Worm (Caenorhabditis elegans) whole organism, L1 larva: Measurements from ENCODE around the gene C04E12.4.

Experiments
- ama-1 ChIP-seq: fragments of 150-350 bp; optimal IDR thresholded peaks from 2 replicates; lab custom pipeline; 2014
- blmp-1 ChIP-seq: fragments of 150-350 bp; optimal IDR thresholded peaks from 2 replicates; lab custom pipeline; 2014; ENCODE audit warnings: missing biosample characterization, missing genetic modification characterization
- egl-27 ChIP-seq, 2 experiments: fragments of 150-350 bp in 1 of 2; sonication (generic microtip); optimal IDR thresholded peaks; 3 replicates each; lab custom pipeline; 2017 to 2018; ENCODE audit warnings: missing biosample characterization in 2 of 2, missing genetic modification characterization in 2 of 2, missing genetic modification reagents in 2 of 2
- fos-1 ChIP-seq: fragments of 150-350 bp; optimal IDR thresholded peaks from 2 replicates; lab custom pipeline; 2014; ENCODE audit warnings: missing biosample characterization, missing genetic modification characterization
- lsy-2 ChIP-seq, 2 experiments: fragments of 150-350 bp; optimal IDR thresholded peaks; 2 replicates each; lab custom pipeline; 2014; ENCODE audit warnings: missing biosample characterization in 2 of 2, missing genetic modification characterization in 2 of 2
- nhr-84 ChIP-seq: sonication (generic microtip); optimal IDR thresholded peaks from 2 replicates; lab custom pipeline; 2017; ENCODE audit warnings: missing biosample characterization, missing genetic modification characterization
- snpc-4 ChIP-seq: fragments of 150-350 bp; optimal IDR thresholded peaks from 2 replicates; lab custom pipeline; 2014; ENCODE audit warnings: missing biosample characterization, missing genetic modification characterization
- sox-4 ChIP-seq: sonication (generic microtip); optimal IDR thresholded peaks from 2 replicates; lab custom pipeline; 2016; ENCODE audit warnings: missing genetic modification characterization, missing compliant biosample characterization
- vab-15 ChIP-seq: sonication (generic microtip); optimal IDR thresholded peaks from 2 replicates; lab custom pipeline; 2017; ENCODE audit warnings: missing genotype, mild to moderate bottlenecking, missing genetic modification characterization, missing compliant biosample characterization

- TF ChIP-seq blmp-1 (tag; lab: Kevin White, UChicago) (peak; percentile 26), ama-1 (no peak), lsy-2 (tag; optimal IDR thresholded peaks at IDR 0.05; lab: Kevin White, UChicago) (no peak), snpc-4 (tag; lab: Kevin White, UChicago) (no peak), fos-1 (tag; lab: Kevin White, UChicago) (no peak), egl-27 (tag; optimal IDR thresholded peaks at IDR 0.05; lab: Kevin White, UChicago) (no peak), sox-4 (tag; lab: Kevin White, UChicago) (no peak), nhr-84 (tag; lab: Kevin White, UChicago) (no peak), vab-15 (tag; lab: Kevin White, UChicago) (no peak)
Observed at ce11 chrV:3388299-3388698, 25.7 kb downstream of the C04E12.4 start.
